Worm (Caenorhabditis elegans): ENCODE results near the gene clec-22.

The clec-22 gene

DNA sequence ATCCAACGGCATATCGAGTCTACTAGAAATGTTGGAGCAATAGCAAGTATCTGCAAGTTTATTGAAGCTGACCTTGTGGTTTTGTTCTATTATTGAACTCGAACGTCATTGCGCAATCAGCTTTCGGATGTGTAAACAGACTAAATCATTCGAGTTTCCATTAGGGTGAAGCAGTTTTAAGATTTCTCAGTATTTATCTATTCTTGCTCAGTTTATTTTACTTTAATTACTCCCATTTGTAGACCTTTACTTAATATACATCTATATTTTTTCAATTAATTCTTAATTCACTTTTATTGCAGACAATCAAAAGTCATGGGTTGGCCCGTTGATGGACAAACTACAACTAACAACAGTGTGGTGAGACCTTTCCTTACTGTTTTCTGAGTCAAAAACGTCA is 22.4 kb downstream of the clec-22 start, which contains the start of gene F09C6.14:
Gene F09C6.14, plus strand, starts transcription at position 301 of the 400 bp plus-strand sequence.
- no peak for TF ChIP-seq tbx-37 (GFP tag; conservative IDR thresholded peaks at IDR 0.05)
- TF ChIP-seq aly-1 (tag; optimal IDR thresholded peaks at IDR 0.05): no peak
- no peak for TF ChIP-seq hnd-1 (tag; optimal IDR thresholded peaks at IDR 0.05)
- no peak for TF ChIP-seq F13C5.2 (tag; optimal IDR thresholded peaks at IDR 0.05)
- no peak for TF ChIP-seq hmbx-1 (tag; optimal IDR thresholded peaks at IDR 0.05)
- TF ChIP-seq pes-1 (GFP tag; IDR thresholded peaks at IDR 0.05): no peak
- TF ChIP-seq tra-4 (tag; optimal IDR thresholded peaks at IDR 0.05): no peak
- no peak for TF ChIP-seq ceh-36 (tag; optimal IDR thresholded peaks at IDR 0.05)
- TF ChIP-seq hmg-4 (GFP tag; optimal IDR thresholded peaks at IDR 0.05): no peak
- no peak for TF ChIP-seq B0310.2 (tag; optimal IDR thresholded peaks at IDR 0.05)
- no peak for TF ChIP-seq scrt-1 (GFP tag; IDR thresholded peaks at IDR 0.05)
- no peak for TF ChIP-seq sea-1 (GFP tag; conservative IDR thresholded peaks at IDR 0.05)
- TF ChIP-seq ama-1 (optimal IDR thresholded peaks at IDR 0.05): no peak
- no peak for TF ChIP-seq ets-7 (tag; optimal IDR thresholded peaks at IDR 0.05)
- no peak for TF ChIP-seq ceh-13 (GFP tag; optimal IDR thresholded peaks at IDR 0.05)
- TF ChIP-seq tbx-11 (GFP tag; IDR thresholded peaks at IDR 0.05): no peak
- no peak for TF ChIP-seq flt-1 (GFP tag; IDR thresholded peaks at IDR 0.05)

DNA sequence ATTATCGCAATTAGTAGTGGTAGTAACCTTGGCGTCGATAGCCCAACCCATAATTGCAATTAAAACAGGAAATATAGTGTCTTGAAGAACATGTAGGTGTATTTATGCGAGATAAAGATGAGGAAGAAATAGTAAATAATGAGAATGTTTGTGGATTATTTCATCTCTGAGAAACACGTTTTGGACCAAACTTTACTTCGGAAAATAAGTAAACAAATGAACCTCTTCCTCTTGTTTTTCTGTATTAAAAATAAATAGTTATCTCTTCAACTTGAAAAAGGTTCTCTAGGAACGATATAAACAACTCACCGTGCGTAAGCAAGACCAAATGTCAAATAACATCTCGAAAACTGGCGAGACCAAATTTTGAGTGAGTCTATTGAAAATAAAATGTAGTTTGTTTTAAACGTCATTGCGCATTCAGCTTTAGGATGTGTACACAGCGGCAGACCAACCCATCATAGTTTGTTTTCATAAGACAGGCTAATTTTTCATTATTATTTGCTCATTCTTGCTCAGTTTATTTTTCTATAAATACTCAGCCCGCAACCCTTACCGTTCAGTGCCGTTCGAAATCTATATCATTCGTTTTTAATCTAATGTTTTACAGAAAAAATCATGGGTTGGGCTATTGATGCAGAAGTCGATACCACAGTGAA is 24.2 kb downstream of the clec-22 start, which contains the start of the genes F09C6.11 and F09C6.12:
Gene F09C6.11, minus strand, starts transcription at position 51 of the 659 bp plus-strand sequence.
Gene F09C6.12, plus strand, starts transcription at position 609 of the 659 bp plus-strand sequence.
- TF ChIP-seq F13C5.2 (tag; optimal IDR thresholded peaks at IDR 0.05) (no peak), ets-7 (tag; optimal IDR thresholded peaks at IDR 0.05) (no peak), pes-1 (GFP tag; IDR thresholded peaks at IDR 0.05) (no peak), hmg-4 (GFP tag; optimal IDR thresholded peaks at IDR 0.05) (no peak), scrt-1 (GFP tag; IDR thresholded peaks at IDR 0.05) (no peak), hnd-1 (tag; optimal IDR thresholded peaks at IDR 0.05) (no peak), flt-1 (GFP tag; IDR thresholded peaks at IDR 0.05) (no peak), ama-1 (optimal IDR thresholded peaks at IDR 0.05) (no peak), tbx-37 (GFP tag; conservative IDR thresholded peaks at IDR 0.05) (no peak), hmbx-1 (tag; optimal IDR thresholded peaks at IDR 0.05) (no peak), sea-1 (GFP tag; conservative IDR thresholded peaks at IDR 0.05) (no peak), aly-1 (tag; optimal IDR thresholded peaks at IDR 0.05) (no peak), tbx-11 (GFP tag; IDR thresholded peaks at IDR 0.05) (no peak), B0310.2 (tag; optimal IDR thresholded peaks at IDR 0.05) (no peak), tra-4 (tag; optimal IDR thresholded peaks at IDR 0.05) (no peak), ceh-13 (GFP tag; optimal IDR thresholded peaks at IDR 0.05) (no peak)

DNA sequence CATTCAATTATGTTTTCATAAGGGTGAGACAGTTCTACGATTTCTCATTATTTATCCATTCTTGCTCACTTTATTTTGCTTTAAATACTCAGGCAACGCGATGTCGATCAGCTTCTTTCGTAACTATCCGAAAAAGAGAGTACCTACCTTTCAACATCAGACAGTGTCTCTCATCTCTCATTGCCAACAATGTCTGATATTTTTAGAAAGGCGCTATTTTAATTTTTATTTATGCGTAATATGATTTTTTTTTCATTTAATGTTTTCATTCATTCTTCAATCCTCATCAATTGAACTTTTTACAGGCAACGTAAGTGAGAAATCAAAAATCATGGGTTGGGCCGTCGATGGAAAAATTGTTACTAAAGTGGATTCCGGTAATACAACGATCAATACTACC is 26.5 kb downstream of the clec-22 start, which contains the start of gene F09C6.13:
Gene F09C6.13, plus strand, starts transcription at position 301 of the 400 bp plus-strand sequence.
- TF ChIP-seq F13C5.2 (tag; optimal IDR thresholded peaks at IDR 0.05) (no peak), sea-1 (GFP tag; conservative IDR thresholded peaks at IDR 0.05) (no peak), hmbx-1 (tag; optimal IDR thresholded peaks at IDR 0.05) (no peak), ceh-13 (GFP tag; optimal IDR thresholded peaks at IDR 0.05) (no peak), pes-1 (GFP tag; IDR thresholded peaks at IDR 0.05) (no peak), tbx-11 (GFP tag; IDR thresholded peaks at IDR 0.05) (no peak), scrt-1 (GFP tag; IDR thresholded peaks at IDR 0.05) (no peak), ceh-36 (tag; optimal IDR thresholded peaks at IDR 0.05) (no peak), ets-7 (tag; optimal IDR thresholded peaks at IDR 0.05) (no peak), aly-1 (tag; optimal IDR thresholded peaks at IDR 0.05) (no peak), ama-1 (optimal IDR thresholded peaks at IDR 0.05) (no peak), hmg-4 (GFP tag; optimal IDR thresholded peaks at IDR 0.05) (no peak), B0310.2 (tag; optimal IDR thresholded peaks at IDR 0.05) (no peak), tra-4 (tag; optimal IDR thresholded peaks at IDR 0.05) (no peak), hnd-1 (tag; optimal IDR thresholded peaks at IDR 0.05) (no peak), flt-1 (GFP tag; IDR thresholded peaks at IDR 0.05) (no peak), tbx-37 (GFP tag; conservative IDR thresholded peaks at IDR 0.05) (no peak)

DNA sequence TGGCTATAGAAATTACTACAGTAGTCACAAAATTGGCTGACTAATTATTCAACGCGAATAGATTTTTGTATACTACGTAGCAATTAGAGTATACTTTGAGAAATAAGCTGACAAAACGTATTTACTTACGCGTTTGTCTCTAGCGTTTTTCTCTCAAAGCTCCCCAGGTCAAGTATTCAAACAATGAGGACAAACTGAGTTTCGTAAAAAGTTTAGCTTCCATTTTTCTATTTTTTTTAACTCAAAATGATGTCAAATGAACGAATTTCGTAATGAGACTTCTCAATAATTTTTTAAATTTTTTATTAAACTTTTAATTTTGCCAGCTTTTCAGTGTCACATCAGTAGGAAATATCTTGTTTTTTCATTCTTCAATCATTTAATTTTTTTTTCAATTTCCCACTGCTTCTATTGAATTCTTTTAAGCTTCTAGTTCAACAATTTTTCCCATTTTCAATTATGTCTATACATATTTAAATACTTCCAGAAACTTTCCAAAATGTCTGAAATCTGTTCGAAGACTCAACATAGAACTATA is 30.6 kb downstream of the clec-22 start, which contains the start of the genes ifas-2 and fbxa-44:
Gene ifas-2, minus strand, starts transcription at position 101 of the 538 bp plus-strand sequence.
Gene fbxa-44, plus strand, starts transcription at position 488 of the 538 bp plus-strand sequence.
- TF ChIP-seq pes-1 (GFP tag; IDR thresholded peaks at IDR 0.05) (no peak), hnd-1 (tag; optimal IDR thresholded peaks at IDR 0.05) (no peak), sea-1 (GFP tag; conservative IDR thresholded peaks at IDR 0.05) (no peak), aly-1 (tag; optimal IDR thresholded peaks at IDR 0.05) (no peak), B0310.2 (tag; optimal IDR thresholded peaks at IDR 0.05) (no peak), ama-1 (optimal IDR thresholded peaks at IDR 0.05) (no peak), tbx-37 (GFP tag; conservative IDR thresholded peaks at IDR 0.05) (no peak), flt-1 (GFP tag; IDR thresholded peaks at IDR 0.05) (no peak), hmbx-1 (tag; optimal IDR thresholded peaks at IDR 0.05) (no peak), tra-4 (tag; optimal IDR thresholded peaks at IDR 0.05) (no peak), scrt-1 (GFP tag; IDR thresholded peaks at IDR 0.05) (no peak)

DNA sequence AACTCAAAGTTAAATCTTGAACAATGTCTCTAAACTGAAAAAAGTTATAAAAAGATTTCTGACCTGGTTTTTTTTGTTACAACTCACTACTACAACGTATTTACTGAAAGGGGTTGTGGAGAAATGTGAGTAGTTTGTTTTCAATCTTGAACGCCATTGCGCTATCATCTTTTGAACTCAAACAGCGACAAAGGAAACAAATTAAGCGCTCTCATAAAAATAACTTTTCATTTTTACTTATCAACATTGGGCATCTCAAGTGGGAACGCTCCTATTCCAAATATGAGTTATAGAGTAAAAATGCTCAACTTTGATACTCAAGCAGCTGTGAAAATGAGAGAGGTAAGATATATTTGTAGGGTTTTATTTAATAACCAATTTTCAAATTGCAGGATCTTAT is 35.2 kb downstream of the clec-22 start, which contains the start of gene F09C6.15:
Gene F09C6.15, plus strand, starts transcription at position 301 of the 400 bp plus-strand sequence.
- no peak for TF ChIP-seq tbx-37 (GFP tag; conservative IDR thresholded peaks at IDR 0.05)
- TF ChIP-seq hmbx-1 (tag; optimal IDR thresholded peaks at IDR 0.05): no peak
- TF ChIP-seq tbx-11 (GFP tag; IDR thresholded peaks at IDR 0.05): no peak
- no peak for TF ChIP-seq scrt-1 (GFP tag; IDR thresholded peaks at IDR 0.05)
- TF ChIP-seq ama-1 (optimal IDR thresholded peaks at IDR 0.05): no peak
- TF ChIP-seq ets-7 (tag; optimal IDR thresholded peaks at IDR 0.05): no peak
- no peak for TF ChIP-seq hmg-4 (GFP tag; optimal IDR thresholded peaks at IDR 0.05)
- no peak for TF ChIP-seq hnd-1 (tag; optimal IDR thresholded peaks at IDR 0.05)
- no peak for TF ChIP-seq aly-1 (tag; optimal IDR thresholded peaks at IDR 0.05)
- TF ChIP-seq flt-1 (GFP tag; IDR thresholded peaks at IDR 0.05): no peak
- TF ChIP-seq tra-4 (tag; optimal IDR thresholded peaks at IDR 0.05): no peak
- TF ChIP-seq ceh-13 (GFP tag; optimal IDR thresholded peaks at IDR 0.05): no peak
- TF ChIP-seq pes-1 (GFP tag; IDR thresholded peaks at IDR 0.05): no peak
- TF ChIP-seq sea-1 (GFP tag; conservative IDR thresholded peaks at IDR 0.05): no peak
- TF ChIP-seq ceh-36 (tag; optimal IDR thresholded peaks at IDR 0.05): no peak
- TF ChIP-seq F13C5.2 (tag; optimal IDR thresholded peaks at IDR 0.05): no peak
- no peak for TF ChIP-seq B0310.2 (tag; optimal IDR thresholded peaks at IDR 0.05)

DNA sequence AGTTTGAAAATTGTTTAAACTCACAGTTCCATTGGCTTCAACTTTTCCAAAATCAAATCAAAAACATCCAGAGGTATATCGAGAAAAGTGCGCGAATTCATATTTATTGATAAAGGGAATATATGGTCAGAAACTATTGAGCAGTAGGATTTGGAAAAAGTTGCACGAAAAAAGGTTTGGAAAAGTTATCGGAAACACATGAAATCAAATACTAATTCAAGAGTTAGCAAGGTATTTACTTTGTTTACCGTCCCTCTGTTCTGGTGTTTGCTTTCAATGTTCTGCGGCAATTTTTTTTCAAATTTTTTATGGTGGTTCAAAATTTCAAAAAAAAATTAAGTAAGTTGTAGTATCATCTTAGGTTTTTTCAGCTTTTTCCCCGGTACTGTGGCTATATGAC is 41.1 kb downstream of the clec-22 start, which contains the start of gene fbxa-45:
Gene fbxa-45, minus strand, starts transcription at position 101 of the 400 bp plus-strand sequence.
- no peak for TF ChIP-seq ama-1 (optimal IDR thresholded peaks at IDR 0.05)
- no peak for TF ChIP-seq flt-1 (GFP tag; IDR thresholded peaks at IDR 0.05)
- TF ChIP-seq tbx-37 (GFP tag; conservative IDR thresholded peaks at IDR 0.05): no peak
- no peak for TF ChIP-seq pes-1 (GFP tag; IDR thresholded peaks at IDR 0.05)
- no peak for TF ChIP-seq F13C5.2 (tag; optimal IDR thresholded peaks at IDR 0.05)
- no peak for TF ChIP-seq hmbx-1 (tag; optimal IDR thresholded peaks at IDR 0.05)
- TF ChIP-seq sea-1 (GFP tag; conservative IDR thresholded peaks at IDR 0.05): no peak
- TF ChIP-seq ceh-13 (GFP tag; optimal IDR thresholded peaks at IDR 0.05): no peak
- no peak for TF ChIP-seq tbx-11 (GFP tag; IDR thresholded peaks at IDR 0.05)
- TF ChIP-seq hnd-1 (tag; optimal IDR thresholded peaks at IDR 0.05): no peak
- no peak for TF ChIP-seq tra-4 (tag; optimal IDR thresholded peaks at IDR 0.05)

All from whole organism, early embryonic.